Worm (Caenorhabditis elegans) whole organism, early embryonic: ENCODE results near the gene D2045.8.

Source experiments
- B0310.2 ChIP-seq: sonication (generic microtip); optimal IDR thresholded peaks from 2 replicates; lab custom pipeline; 2016; ENCODE audit warnings: mild to moderate bottlenecking, missing genetic modification characterization, missing compliant biosample characterization
- F13C5.2 ChIP-seq: sonication (generic microtip); optimal IDR thresholded peaks from 2 replicates; lab custom pipeline; 2017; ENCODE audit warnings: mild to moderate bottlenecking, missing genetic modification characterization, inconsistent platforms, missing compliant biosample characterization
- aly-1 ChIP-seq: sonication (generic microtip); optimal IDR thresholded peaks from 2 replicates; lab custom pipeline; 2016; ENCODE audit warnings: missing genetic modification characterization, missing compliant biosample characterization
- ama-1 ChIP-seq: fragments of 150-350 bp; optimal IDR thresholded peaks from 2 replicates; lab custom pipeline; 2014
- ceh-13 ChIP-seq: fragments of 200-800 bp; sonication (Bioruptor generic); optimal IDR thresholded peaks from 2 replicates; lab custom pipeline; 2018; ENCODE audit warnings: mild to moderate bottlenecking, missing genetic modification characterization, missing compliant biosample characterization
- ceh-36 ChIP-seq: sonication (generic microtip); optimal IDR thresholded peaks from 2 replicates; lab custom pipeline; 2016; ENCODE audit warnings: missing genetic modification characterization, inconsistent platforms, missing compliant biosample characterization
- ets-7 ChIP-seq: sonication (generic microtip); optimal IDR thresholded peaks from 2 replicates; lab custom pipeline; 2016; ENCODE audit warnings: missing genotype, missing genetic modification characterization, missing compliant biosample characterization
- flt-1 ChIP-seq: fragments of 200-800 bp; sonication (Bioruptor generic); IDR thresholded peaks from 2 replicates; pipeline ENCODE4 v1.3.6; 2022; ENCODE audit warnings: missing genetic modification characterization, missing compliant biosample characterization
- hmbx-1 ChIP-seq: sonication (generic microtip); optimal IDR thresholded peaks from 2 replicates; lab custom pipeline; 2016; ENCODE audit warnings: mild to moderate bottlenecking, missing genetic modification characterization, missing compliant biosample characterization
- hmg-4 ChIP-seq: fragments of 200-800 bp; sonication (Bioruptor generic); optimal IDR thresholded peaks from 2 replicates; lab custom pipeline; 2018; ENCODE audit warnings: mild to moderate bottlenecking, missing genetic modification characterization, missing compliant biosample characterization
- hnd-1 ChIP-seq: sonication (generic microtip); optimal IDR thresholded peaks from 2 replicates; lab custom pipeline; 2016; ENCODE audit warnings: missing genetic modification characterization, missing compliant biosample characterization
- pes-1 ChIP-seq: fragments of 200-800 bp; sonication (Bioruptor generic); IDR thresholded peaks from 2 replicates; pipeline ENCODE4 v1.3.6; 2022; ENCODE audit warnings: missing genetic modification reagents, missing genetic modification characterization, missing compliant biosample characterization
- scrt-1 ChIP-seq: fragments of 200-800 bp; sonication (Bioruptor generic); IDR thresholded peaks from 2 replicates; pipeline ENCODE4 v1.3.6; 2022; ENCODE audit warnings: missing genetic modification characterization, missing compliant biosample characterization
- sea-1 ChIP-seq: fragments of 200-800 bp; sonication (Bioruptor generic); conservative IDR thresholded peaks from 2 replicates; pipeline ENCODE4 v1.3.6; 2022; ENCODE audit warnings: missing genetic modification characterization, missing compliant biosample characterization
- tbx-11 ChIP-seq: fragments of 200-800 bp; sonication (Bioruptor generic); IDR thresholded peaks from 2 replicates; pipeline ENCODE4 v1.3.6; 2022; ENCODE audit warnings: missing genetic modification characterization, missing compliant biosample characterization
- tbx-37 ChIP-seq: fragments of 200-800 bp; sonication (Bioruptor generic); conservative IDR thresholded peaks from 2 replicates; pipeline ENCODE4 v1.3.6; 2022; ENCODE audit warnings: missing genetic modification reagents, missing genetic modification characterization, missing compliant biosample characterization
- tra-4 ChIP-seq: sonication (generic microtip); optimal IDR thresholded peaks from 2 replicates; lab custom pipeline; 2017; ENCODE audit warnings: missing genetic modification characterization, missing compliant biosample characterization

The D2045.8 gene

DNA sequence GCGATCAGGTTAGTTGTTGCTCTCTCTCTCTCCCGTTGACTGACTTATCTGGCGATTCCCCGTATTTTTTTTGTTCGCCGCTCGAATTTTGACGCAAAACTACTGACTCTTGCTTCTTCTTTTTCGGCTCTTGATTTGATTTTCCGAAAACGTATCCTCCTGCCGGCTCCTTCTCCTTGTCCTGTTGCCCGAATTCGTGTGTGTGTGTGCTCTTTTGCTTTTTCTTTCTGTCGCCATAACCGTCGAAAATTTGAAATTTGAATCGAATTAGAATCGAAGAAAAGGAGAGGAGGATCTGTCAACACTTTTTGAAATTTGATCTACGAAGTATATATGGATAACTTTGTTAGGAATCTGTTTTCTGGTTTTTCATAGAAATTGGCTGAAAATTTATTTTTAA lies 30.5 kb downstream of the D2045.8 start:
- no peak for TF ChIP-seq ceh-36 (tag; lab: Kevin White, UChicago)
- no peak for TF ChIP-seq aly-1
- no peak for TF ChIP-seq sea-1 (GFP tag; lab: Robert Waterston, UW)
- TF ChIP-seq ets-7 (tag; lab: Kevin White, UChicago), result no peak
- TF ChIP-seq hnd-1 (tag; lab: Kevin White, UChicago), result no peak
- TF ChIP-seq flt-1, result no peak
- no peak for TF ChIP-seq hmbx-1 (tag; lab: Kevin White, UChicago)
- TF ChIP-seq hmg-4 (GFP tag; lab: Kevin White, UChicago), result no peak
- TF ChIP-seq tra-4 (tag; lab: Kevin White, UChicago), result no peak
- no peak for TF ChIP-seq ama-1
- no peak for TF ChIP-seq pes-1 (GFP tag; lab: Robert Waterston, UW)
- TF ChIP-seq B0310.2, result no peak
- TF ChIP-seq tbx-37 (GFP tag; lab: Robert Waterston, UW), result no peak
- no peak for TF ChIP-seq ceh-13 (GFP tag; lab: Kevin White, UChicago)
- no peak for TF ChIP-seq scrt-1 (GFP tag; lab: Robert Waterston, UW)
- no peak for TF ChIP-seq tbx-11 (GFP tag; lab: Robert Waterston, UW)
- no peak for TF ChIP-seq F13C5.2 (tag; lab: Kevin White, UChicago)

DNA sequence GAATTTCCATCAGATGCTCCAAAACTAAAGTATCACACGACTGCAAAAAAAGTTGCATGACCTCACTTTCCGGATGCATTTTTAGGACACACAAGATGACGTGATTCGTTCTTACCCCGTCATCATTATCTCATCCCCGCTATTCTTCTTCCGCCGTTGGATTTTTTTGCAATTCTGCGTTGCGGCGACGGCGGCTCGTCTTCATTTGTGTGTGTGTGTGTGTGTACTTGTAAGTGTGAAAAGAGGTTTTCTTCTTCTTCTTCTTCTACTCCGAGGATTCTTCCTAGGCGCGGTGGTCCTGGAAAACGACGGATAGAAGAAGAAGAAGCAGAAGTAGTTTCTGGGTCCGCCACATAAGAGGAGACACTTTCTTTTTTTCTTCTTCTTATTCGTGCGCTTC lies 33.7 kb downstream of the D2045.8 start:
- TF ChIP-seq tbx-11 (GFP tag; lab: Robert Waterston, UW) (no peak), sea-1 (GFP tag; lab: Robert Waterston, UW) (no peak), ceh-36 (tag; lab: Kevin White, UChicago) (no peak), ama-1 (no peak), hnd-1 (tag; lab: Kevin White, UChicago) (no peak)

DNA sequence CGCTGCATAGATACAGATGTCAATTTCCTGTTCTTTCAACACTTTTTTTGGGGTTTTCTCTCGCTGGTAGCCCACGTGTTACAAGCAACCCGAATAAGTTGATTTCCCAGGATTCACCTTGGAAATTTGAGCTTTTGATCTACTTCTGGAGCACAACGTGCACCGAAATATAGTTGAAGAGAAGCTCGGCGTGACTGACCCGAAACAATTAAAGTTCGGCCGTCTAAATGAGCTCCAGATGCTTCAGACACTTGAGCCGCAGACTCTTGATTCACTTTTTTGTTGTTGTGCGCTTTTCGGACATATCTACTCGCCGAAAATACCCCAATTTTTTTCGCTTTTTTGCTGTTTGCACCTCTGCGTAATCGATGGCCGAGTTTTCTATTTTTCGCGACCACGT lies 36.8 kb downstream of the D2045.8 start:
- TF ChIP-seq scrt-1 (GFP tag; lab: Robert Waterston, UW) (no peak), tbx-11 (GFP tag; lab: Robert Waterston, UW) (no peak), hnd-1 (tag; lab: Kevin White, UChicago) (no peak)

DNA sequence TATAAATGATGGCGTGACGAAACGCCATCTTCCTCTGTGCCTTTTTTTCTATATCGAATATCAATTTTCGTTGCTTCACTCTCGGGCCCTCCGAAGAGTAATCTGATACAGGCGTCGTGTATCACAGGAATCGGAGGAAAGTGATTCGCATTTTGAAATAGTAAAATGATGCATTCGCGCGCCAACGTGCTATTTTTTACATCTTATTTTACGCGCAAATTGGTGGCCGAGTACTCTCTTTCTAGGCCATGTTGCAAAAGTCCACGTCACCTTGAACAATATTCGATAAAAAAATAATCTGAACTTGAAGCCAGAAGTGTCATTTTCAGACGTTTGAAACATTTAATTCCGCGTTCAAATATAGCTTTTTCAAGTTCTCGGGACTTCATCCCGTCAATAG lies 37.5 kb downstream of the D2045.8 start:
- TF ChIP-seq hnd-1 (tag; lab: Kevin White, UChicago) (no peak), ets-7 (tag; lab: Kevin White, UChicago) (no peak), ama-1 (no peak), pes-1 (GFP tag; lab: Robert Waterston, UW) (no peak), scrt-1 (GFP tag; lab: Robert Waterston, UW) (no peak), B0310.2 (no peak), ceh-13 (GFP tag; lab: Kevin White, UChicago) (no peak), sea-1 (GFP tag; lab: Robert Waterston, UW) (no peak), ceh-36 (tag; lab: Kevin White, UChicago) (no peak), tbx-11 (GFP tag; lab: Robert Waterston, UW) (no peak), tra-4 (tag; lab: Kevin White, UChicago) (no peak), aly-1 (no peak), hmbx-1 (tag; lab: Kevin White, UChicago) (no peak), hmg-4 (GFP tag; lab: Kevin White, UChicago) (no peak), flt-1 (no peak), F13C5.2 (tag; lab: Kevin White, UChicago) (no peak), tbx-37 (GFP tag; lab: Robert Waterston, UW) (no peak)

DNA sequence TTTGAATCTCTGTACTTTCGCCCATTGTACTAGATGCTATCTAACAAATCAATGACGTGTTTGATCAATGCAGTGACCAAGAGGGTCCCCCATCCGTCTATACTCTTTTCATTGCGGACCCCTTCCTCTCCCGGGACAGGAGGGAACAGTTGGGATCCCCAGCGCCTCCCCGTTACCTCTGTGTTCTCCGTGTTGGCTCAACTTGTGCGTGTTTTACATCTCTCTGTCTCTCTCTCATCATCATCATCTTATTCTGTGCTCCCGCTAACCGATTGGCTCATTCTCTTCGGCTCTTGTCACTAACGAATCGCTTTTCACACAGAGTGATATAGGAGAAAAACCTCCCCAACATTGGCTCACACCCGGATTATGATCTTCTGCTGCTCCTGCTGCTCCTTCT lies 38.4 kb downstream of the D2045.8 start, which contains the start of gene unc-49:
unc-49 (plus strand) TSS at position 240 of the 400 bp plus-strand sequence.
- no peak for TF ChIP-seq sea-1 (GFP tag; lab: Robert Waterston, UW)
- TF ChIP-seq hmbx-1 (tag; lab: Kevin White, UChicago), result no peak
- no peak for TF ChIP-seq F13C5.2 (tag; lab: Kevin White, UChicago)
- TF ChIP-seq hmg-4 (GFP tag; lab: Kevin White, UChicago), result no peak
- TF ChIP-seq tbx-11 (GFP tag; lab: Robert Waterston, UW), result no peak
- TF ChIP-seq tbx-37 (GFP tag; lab: Robert Waterston, UW), result no peak
- no peak for TF ChIP-seq tra-4 (tag; lab: Kevin White, UChicago)
- no peak for TF ChIP-seq ceh-36 (tag; lab: Kevin White, UChicago)
- no peak for TF ChIP-seq aly-1
- no peak for TF ChIP-seq flt-1
- no peak for TF ChIP-seq ets-7 (tag; lab: Kevin White, UChicago)
- TF ChIP-seq ceh-13 (GFP tag; lab: Kevin White, UChicago), result no peak
- no peak for TF ChIP-seq scrt-1 (GFP tag; lab: Robert Waterston, UW)
- no peak for TF ChIP-seq pes-1 (GFP tag; lab: Robert Waterston, UW)
- no peak for TF ChIP-seq B0310.2
- TF ChIP-seq ama-1, result no peak
- no peak for TF ChIP-seq hnd-1 (tag; lab: Kevin White, UChicago)

DNA sequence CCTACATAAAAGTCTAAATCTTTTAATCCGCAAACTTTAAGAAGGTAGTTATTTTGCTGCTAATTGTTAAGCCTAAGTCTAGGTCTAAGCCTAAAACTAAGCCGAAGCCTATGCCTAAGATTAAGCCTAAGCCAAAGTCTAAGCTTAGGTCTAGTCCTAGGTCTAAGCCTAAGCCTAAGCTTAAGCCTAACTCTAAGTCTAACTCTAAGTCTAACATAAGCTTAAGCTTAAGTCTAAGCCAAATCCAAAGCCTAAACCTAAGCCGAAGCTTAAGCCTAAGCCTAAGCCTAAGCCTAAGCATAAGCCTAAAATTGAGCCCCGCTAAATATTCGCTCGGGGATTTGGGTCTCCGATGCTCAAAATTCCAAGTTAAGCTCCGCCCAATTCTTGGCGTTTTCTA lies 39.1 kb downstream of the D2045.8 start:
- TF ChIP-seq sea-1 (GFP tag; lab: Robert Waterston, UW) (no peak), pes-1 (GFP tag; lab: Robert Waterston, UW) (no peak), B0310.2 (no peak), hnd-1 (tag; lab: Kevin White, UChicago) (no peak), ama-1 (no peak), hmbx-1 (tag; lab: Kevin White, UChicago) (no peak), ceh-36 (tag; lab: Kevin White, UChicago) (peak; percentile 82)

DNA sequence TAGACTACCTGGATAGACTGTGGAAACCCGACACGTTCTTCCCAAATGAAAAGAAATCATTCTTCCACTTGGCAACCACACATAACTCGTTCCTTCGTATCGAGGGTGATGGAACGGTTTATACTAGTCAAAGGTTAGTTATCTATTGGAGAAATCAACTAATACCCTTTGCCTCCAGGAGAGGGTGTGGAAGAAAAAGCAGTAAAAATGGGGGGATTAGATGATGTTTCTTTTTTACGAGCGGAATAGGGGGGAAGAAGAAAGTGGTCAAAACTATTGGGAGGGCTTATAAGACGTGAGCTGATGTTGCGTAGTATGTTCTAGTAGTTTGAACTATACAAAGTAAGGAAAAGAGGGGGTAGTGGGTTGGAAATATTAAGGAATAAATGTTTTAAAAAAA lies 40.9 kb downstream of the D2045.8 start:
- TF ChIP-seq hmg-4 (GFP tag; lab: Kevin White, UChicago) (no peak), F13C5.2 (tag; lab: Kevin White, UChicago) (no peak), ets-7 (tag; lab: Kevin White, UChicago) (no peak), ama-1 (no peak), scrt-1 (GFP tag; lab: Robert Waterston, UW) (no peak), flt-1 (no peak), pes-1 (GFP tag; lab: Robert Waterston, UW) (no peak), B0310.2 (no peak), tbx-11 (GFP tag; lab: Robert Waterston, UW) (no peak)
